Fruit fly (Drosophila melanogaster) whole organism, embryonic: ENCODE data around the gene Dic4.

Experiments
- Antp ChIP-seq: fragments of 200-800 bp; sonication (Bioruptor generic); optimal IDR thresholded peaks from 3 replicates; lab custom pipeline; 2016; ENCODE audit warnings: missing biosample characterization, missing genetic modification characterization
- Awh ChIP-seq: fragments of 200-800 bp; sonication (Bioruptor generic); IDR thresholded peaks from 2 replicates; pipeline ENCODE4, ENCODE4 v1.3.6; 2022; ENCODE audit warnings: missing biosample characterization, missing genetic modification characterization
- CG1233 ChIP-seq: fragments of 200-800 bp; sonication (Bioruptor generic); optimal IDR thresholded peaks from 4 replicates; lab custom pipeline; 2018; ENCODE audit warnings: missing biosample characterization, mild to moderate bottlenecking, missing genetic modification characterization
- CG12744 ChIP-seq: fragments of 200-800 bp; sonication (Bioruptor generic); optimal IDR thresholded peaks from 2 replicates; lab custom pipeline; 2016; ENCODE audit warnings: missing biosample characterization, missing genetic modification characterization
- CG14050 ChIP-seq: fragments of 200-800 bp; sonication (Bioruptor generic); IDR thresholded peaks from 3 replicates; pipeline ENCODE4 v1.3.6; 2022; ENCODE audit warnings: missing biosample characterization, missing genetic modification characterization
- CG1603 ChIP-seq: fragments of 200-800 bp; sonication (Bioruptor generic); optimal IDR thresholded peaks from 2 replicates; lab custom pipeline; 2019; ENCODE audit warnings: missing biosample characterization, mild to moderate bottlenecking, missing genetic modification characterization, moderate library complexity
- CG1647 ChIP-seq: fragments of 200-800 bp; sonication (Bioruptor generic); optimal IDR thresholded peaks from 3 replicates; lab custom pipeline; 2016; ENCODE audit warnings: missing biosample characterization, missing genetic modification characterization
- CG17802 ChIP-seq: fragments of 200-800 bp; sonication (Bioruptor generic); optimal IDR thresholded peaks from 2 replicates; lab custom pipeline; 2018; ENCODE audit warnings: missing biosample characterization, mild to moderate bottlenecking, missing genetic modification characterization, moderate library complexity
- CG17829 ChIP-seq: fragments of 200-800 bp; optimal IDR thresholded peaks from 2 replicates; lab custom pipeline; 2019; ENCODE audit warnings: missing biosample characterization, mild to moderate bottlenecking, missing genetic modification characterization, moderate library complexity
- CG30403 ChIP-seq: fragments of 200-800 bp; sonication (Bioruptor generic); optimal IDR thresholded peaks from 3 replicates; lab custom pipeline; 2016; ENCODE audit warnings: missing biosample characterization, missing genetic modification characterization
- CG3726 ChIP-seq: fragments of 200-800 bp; sonication (Bioruptor generic); IDR thresholded peaks from 3 replicates; pipeline ENCODE4, ENCODE4 v1.3.6; 2022; ENCODE audit warnings: missing biosample characterization, missing genetic modification characterization
- CG3838 ChIP-seq: fragments of 200-800 bp; sonication (Bioruptor generic); optimal IDR thresholded peaks from 3 replicates; lab custom pipeline; 2016; ENCODE audit warnings: missing biosample characterization, missing genetic modification characterization
- CG5180 ChIP-seq: fragments of 200-800 bp; sonication (Bioruptor generic); optimal IDR thresholded peaks from 3 replicates; lab custom pipeline; 2017; ENCODE audit warnings: missing biosample characterization, missing genetic modification characterization, mild to moderate bottlenecking, moderate library complexity, missing genetic modification reagents
- CG6683 ChIP-seq: fragments of 200-800 bp; sonication (Bioruptor generic); optimal IDR thresholded peaks from 2 replicates; lab custom pipeline; 2017; ENCODE audit warnings: missing biosample characterization, mild to moderate bottlenecking, missing genetic modification characterization, missing genetic modification reagents
- CG6689 ChIP-seq: fragments of 200-800 bp; sonication (Bioruptor generic); IDR thresholded peaks from 2 replicates; pipeline ENCODE4 v1.3.6; 2022; ENCODE audit warnings: missing biosample characterization, missing genetic modification characterization
- CG6854 ChIP-seq: fragments of 200-800 bp; sonication (Bioruptor generic); optimal IDR thresholded peaks from 3 replicates; lab custom pipeline; 2017; ENCODE audit warnings: missing biosample characterization, mild to moderate bottlenecking, missing genetic modification characterization
- CG7963 ChIP-seq: fragments of 200-800 bp; sonication (Bioruptor generic); IDR thresholded peaks from 3 replicates; pipeline ENCODE4 v1.3.6; 2022; ENCODE audit warnings: missing biosample characterization, missing genetic modification characterization; ENCODE audit not compliant: partially characterized antibody
- CG8290 ChIP-seq, 3 experiments: fragments of 200-800 bp; sonication (Bioruptor generic); optimal IDR thresholded peaks; 2 replicates each; lab custom pipeline; 2016 to 2019; ENCODE audit warnings: missing biosample characterization in 3 of 3, missing genetic modification characterization in 3 of 3, mild to moderate bottlenecking in 2 of 3, moderate library complexity in 1 of 3
- CG9437 ChIP-seq: fragments of 200-800 bp; sonication (Bioruptor generic); optimal IDR thresholded peaks from 2 replicates; lab custom pipeline; 2018; ENCODE audit warnings: missing biosample characterization, mild to moderate bottlenecking, missing genetic modification characterization
- HmgZ ChIP-seq: fragments of 200-800 bp; sonication (Bioruptor generic); optimal IDR thresholded peaks from 2 replicates; lab custom pipeline; 2018; ENCODE audit warnings: missing biosample characterization, mild to moderate bottlenecking, missing genetic modification characterization
- Hr51 ChIP-seq, 2 experiments: fragments of 200-800 bp; sonication (Bioruptor generic); optimal IDR thresholded peaks; 2 replicates in 1 of 2; 3 replicates in 1 of 2; lab custom pipeline; 2016 to 2018; ENCODE audit warnings: missing biosample characterization in 2 of 2, missing genetic modification characterization in 2 of 2, mild to moderate bottlenecking in 1 of 2, moderate library complexity in 1 of 2
- MBD-R2 ChIP-seq: fragments of 200-800 bp; sonication (Bioruptor generic); IDR thresholded peaks from 2 replicates; pipeline ENCODE4 v1.3.6; 2022; ENCODE audit warnings: missing biosample characterization, missing genetic modification characterization
- Max ChIP-seq: fragments of 200-800 bp; sonication (Bioruptor generic); optimal IDR thresholded peaks from 2 replicates; lab custom pipeline; 2016; ENCODE audit warnings: missing biosample characterization, mild to moderate bottlenecking, missing genetic modification characterization
- Nf-YB ChIP-seq: fragments of 200-800 bp; sonication (Bioruptor generic); optimal IDR thresholded peaks from 3 replicates; lab custom pipeline; 2019; ENCODE audit warnings: missing biosample characterization, mild to moderate bottlenecking, missing genetic modification characterization, moderate library complexity
- Nf-YC ChIP-seq: fragments of 200-800 bp; optimal IDR thresholded peaks from 3 replicates; lab custom pipeline; 2019; ENCODE audit warnings: missing biosample characterization, mild to moderate bottlenecking, missing genetic modification characterization, moderate library complexity
- Opbp ChIP-seq: fragments of 200-800 bp; sonication (Bioruptor generic); IDR thresholded peaks from 3 replicates; pipeline ENCODE4 v1.3.6; 2022; ENCODE audit warnings: missing biosample characterization, missing genetic modification characterization; ENCODE audit not compliant: partially characterized antibody
- Pdp1 ChIP-seq, 2 experiments: fragments of 200-800 bp; sonication (Bioruptor generic); optimal IDR thresholded peaks; 3 replicates each; lab custom pipeline; 2016; ENCODE audit warnings: missing biosample characterization in 2 of 2, missing genetic modification characterization in 2 of 2, mild to moderate bottlenecking in 1 of 2, moderate library complexity in 1 of 2
- Ravus ChIP-seq: fragments of 200-800 bp; sonication (Bioruptor generic); IDR thresholded peaks from 2 replicates; pipeline ENCODE4 v1.3.6; 2022; ENCODE audit warnings: missing biosample characterization, missing genetic modification characterization
- Spps ChIP-seq: fragments of 200-800 bp; sonication (Bioruptor generic); optimal IDR thresholded peaks from 2 replicates; lab custom pipeline; 2018; ENCODE audit warnings: missing biosample characterization, mild to moderate bottlenecking, missing genetic modification characterization
- Sry-β ChIP-seq: fragments of 200-800 bp; sonication (Bioruptor generic); optimal IDR thresholded peaks from 2 replicates; lab custom pipeline; 2018; ENCODE audit warnings: missing biosample characterization, mild to moderate bottlenecking, missing genetic modification characterization, moderate library complexity
- ab ChIP-seq: fragments of 200-800 bp; sonication (Bioruptor generic); optimal IDR thresholded peaks from 2 replicates; lab custom pipeline; 2016; ENCODE audit warnings: missing biosample characterization, missing genetic modification characterization
- cato ChIP-seq: fragments of 200-800 bp; sonication (Bioruptor generic); optimal IDR thresholded peaks from 2 replicates; lab custom pipeline; 2016; ENCODE audit warnings: missing biosample characterization, missing genetic modification characterization, borderline replicate concordance
- ci ChIP-seq: fragments of 200-800 bp; sonication (Bioruptor generic); IDR thresholded peaks from 3 replicates; pipeline ENCODE4 v1.3.6; 2022; ENCODE audit warnings: missing biosample characterization, missing genetic modification characterization
- crol ChIP-seq: fragments of 200-800 bp; sonication (Bioruptor generic); IDR thresholded peaks from 2 replicates; pipeline ENCODE4 v1.3.6; 2022; ENCODE audit warnings: missing biosample characterization, missing genetic modification characterization
- dimm ChIP-seq: fragments of 200-800 bp; sonication (Bioruptor generic); IDR thresholded peaks from 2 replicates; pipeline ENCODE4 v1.3.6; 2022; ENCODE audit warnings: missing biosample characterization, missing genetic modification characterization
- eve ChIP-seq, 2 experiments: fragments of >200 bp; optimal IDR thresholded peaks; 2 replicates each; lab custom pipeline; 2017; ENCODE audit warnings: missing biosample characterization in 2 of 2, missing genetic modification characterization in 2 of 2
- eyg ChIP-seq: fragments of 200-800 bp; sonication (Bioruptor generic); optimal IDR thresholded peaks from 3 replicates; lab custom pipeline; 2016; ENCODE audit warnings: missing biosample characterization, missing genetic modification characterization
- fd102C ChIP-seq: fragments of 200-800 bp; sonication (Bioruptor generic); optimal IDR thresholded peaks from 2 replicates; lab custom pipeline; 2018; ENCODE audit warnings: missing biosample characterization, mild to moderate bottlenecking, missing genetic modification characterization, moderate library complexity
- insv ChIP-seq, 2 experiments: fragments of 200-800 bp; sonication (Bioruptor generic); optimal IDR thresholded peaks; 3 replicates each; lab custom pipeline; 2016 to 2018; ENCODE audit warnings: missing biosample characterization in 2 of 2, missing genetic modification characterization in 2 of 2
- kni ChIP-seq: fragments of 200-800 bp; sonication (Bioruptor generic); optimal IDR thresholded peaks from 3 replicates; lab custom pipeline; 2017; ENCODE audit warnings: mild to moderate bottlenecking, missing biosample characterization, missing genetic modification reagents, missing genetic modification characterization
- nerfin-1 ChIP-seq: fragments of 200-800 bp; sonication (Bioruptor generic); optimal IDR thresholded peaks from 3 replicates; lab custom pipeline; 2019; ENCODE audit warnings: missing biosample characterization, mild to moderate bottlenecking, missing genetic modification characterization, moderate library complexity
- odd ChIP-seq: fragments of 200-800 bp; sonication (Bioruptor generic); optimal IDR thresholded peaks from 2 replicates; lab custom pipeline; 2017; ENCODE audit warnings: missing biosample characterization, mild to moderate bottlenecking, missing genetic modification characterization
- pum ChIP-seq: fragments of 200-800 bp; sonication (Bioruptor generic); optimal IDR thresholded peaks from 2 replicates; lab custom pipeline; 2016; ENCODE audit warnings: missing biosample characterization, missing genetic modification characterization
- ranshi ChIP-seq: fragments of 200-800 bp; sonication (Bioruptor generic); IDR thresholded peaks from 2 replicates; pipeline ENCODE4 v1.3.6; 2022; ENCODE audit warnings: missing biosample characterization, missing genetic modification characterization
- rib ChIP-seq: fragments of 200-800 bp; sonication (Bioruptor generic); IDR thresholded peaks from 2 replicates; pipeline ENCODE4 v1.3.6; 2022; ENCODE audit warnings: missing biosample characterization, missing genetic modification characterization
- salm ChIP-seq: fragments of 200-800 bp; sonication (Bioruptor generic); optimal IDR thresholded peaks from 2 replicates; lab custom pipeline; 2018; ENCODE audit warnings: missing biosample characterization, mild to moderate bottlenecking, missing genetic modification characterization
- slbo ChIP-seq: fragments of 200-800 bp; sonication (Bioruptor generic); IDR thresholded peaks from 2 replicates; pipeline ENCODE4 v1.3.6; 2022; ENCODE audit warnings: missing biosample characterization, missing genetic modification characterization
- stc ChIP-seq: fragments of 200-800 bp; sonication (Bioruptor generic); IDR thresholded peaks from 2 replicates; pipeline ENCODE4 v1.3.6; 2022; ENCODE audit warnings: missing biosample characterization, missing genetic modification characterization
- tap ChIP-seq: fragments of 200-800 bp; optimal IDR thresholded peaks from 3 replicates; lab custom pipeline; 2019; ENCODE audit warnings: missing biosample characterization, mild to moderate bottlenecking, missing genetic modification characterization, moderate library complexity
- zf30C ChIP-seq: fragments of 200-800 bp; sonication (Bioruptor generic); optimal IDR thresholded peaks from 3 replicates; lab custom pipeline; 2018; ENCODE audit warnings: missing biosample characterization, mild to moderate bottlenecking, missing genetic modification characterization

Dic4 gene

dm6 chr3L:18672203-18672602 lies 26.0 kb downstream of the Dic4 start (continued):
- TF ChIP-seq Opbp (0 out of 3 replicates have a peak, but pooled peaks have one; percentile 31), kni (GFP tag; lab: Kevin White, UChicago) (peak; percentile 42), zf30C (no peak), CG17829 (no peak), Nf-YC (tag; lab: Kevin White, UChicago) (no peak), insv (GFP tag; optimal IDR thresholded peaks at IDR 0.05; lab: Kevin White, UChicago) (no peak), cato (GFP tag; lab: Kevin White, UChicago) (no peak), CG12744 (GFP tag; lab: Kevin White, UChicago) (no peak), CG8290 (GFP tag; optimal IDR thresholded peaks at IDR 0.05; lab: Kevin White, UChicago) (no peak), CG8290 (tag; optimal IDR thresholded peaks at IDR 0.05; lab: Kevin White, UChicago) (no peak), ranshi (GFP tag; lab: Robert Waterston, UW) (0 out of 2 replicates have a peak, but pooled peaks have one; percentile 6), nerfin-1 (tag; lab: Kevin White, UChicago) (no peak), CG3838 (no peak), CG14050 (GFP tag; lab: Robert Waterston, UW) (no peak), eyg (GFP tag; lab: Kevin White, UChicago) (no peak), CG17802 (tag; lab: Kevin White, UChicago) (no peak), Max (GFP tag; lab: Kevin White, UChicago) (peak; percentile 51), Ravus (no peak), ab (GFP tag; lab: Kevin White, UChicago) (no peak), Pdp1 (GFP tag; optimal IDR thresholded peaks at IDR 0.05; lab: Kevin White, UChicago) (peak in 1 of 2 experiments; percentile 7), CG5180 (GFP tag; lab: Kevin White, UChicago) (no peak), crol (GFP tag; lab: Robert Waterston, UW) (peak; percentile 99), Awh (GFP tag; lab: Robert Waterston, UW) (no peak), odd (GFP tag; lab: Kevin White, UChicago) (no peak), CG1233 (GFP tag; lab: Kevin White, UChicago) (no peak), Sry-β (GFP tag; lab: Kevin White, UChicago) (no peak), Spps (tag; lab: Kevin White, UChicago) (no peak), HmgZ (tag; lab: Kevin White, UChicago) (peak; percentile 31), eve (GFP tag; optimal IDR thresholded peaks at IDR 0.05; lab: Kevin White, UChicago) (no peak), CG3726 (0 out of 3 replicates have a peak, but pooled peaks have one; percentile 7), rib (GFP tag; lab: Robert Waterston, UW) (peak; percentile 97), dimm (GFP tag; lab: Robert Waterston, UW) (no peak), CG1647 (GFP tag; lab: Kevin White, UChicago) (no peak), pum (no peak), MBD-R2 (peak; percentile 54; the same call in 1 of the 2 replicates), slbo (0 out of 2 replicates have a peak, but pooled peaks have one; percentile 20), CG30403 (GFP tag; lab: Kevin White, UChicago) (peak; percentile 14), ci (0 out of 3 replicates have a peak, but pooled peaks have one; percentile 10), CG6854 (no peak), CG7963 (no peak), salm (tag; lab: Kevin White, UChicago) (no peak), Nf-YB (GFP tag; lab: Kevin White, UChicago) (no peak), Hr51 (GFP tag; optimal IDR thresholded peaks at IDR 0.05; lab: Kevin White, UChicago) (no peak), CG1603 (tag; lab: Kevin White, UChicago) (peak; percentile 63), CG9437 (GFP tag; lab: Kevin White, UChicago) (no peak), fd102C (no peak), CG6689 (no peak), Antp (GFP tag; lab: Kevin White, UChicago) (peak; percentile 41), tap (tag; lab: Kevin White, UChicago) (no peak), CG6683 (GFP tag; lab: Kevin White, UChicago) (no peak), stc (GFP tag; lab: Robert Waterston, UW) (no peak)
